Worm (Caenorhabditis elegans): ENCODE measurements around the gene mboa-1.

Gene mboa-1

DNA sequence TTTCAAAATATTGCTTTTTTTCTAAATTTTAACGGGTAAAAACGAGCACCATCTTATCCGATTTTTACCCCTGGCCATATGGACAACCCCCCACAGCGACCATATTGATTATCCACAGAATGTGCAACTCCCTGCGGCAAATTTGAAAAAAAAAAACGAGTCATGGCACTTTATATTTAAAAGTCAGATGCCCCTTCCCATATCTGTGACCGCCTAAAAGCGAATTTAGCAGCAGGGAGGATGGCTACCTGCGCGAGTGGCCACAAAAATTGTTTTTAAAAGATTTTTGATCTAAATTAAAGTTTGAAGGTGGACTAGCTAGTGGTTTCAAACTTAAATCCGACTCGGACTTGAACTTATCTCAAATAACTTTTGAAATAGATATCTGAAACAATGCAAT is 25.8 kb downstream of the mboa-1 start (continued):
- TF ChIP-seq ztf-7 (tag; optimal IDR thresholded peaks at IDR 0.05) = peak; percentile 92
- TF ChIP-seq fkh-10 (GFP tag; optimal IDR thresholded peaks at IDR 0.05) = peak; percentile 99
- TF ChIP-seq ztf-11 (tag; optimal IDR thresholded peaks at IDR 0.05) = peak; percentile 78
- TF ChIP-seq unc-130 (GFP tag; optimal IDR thresholded peaks at IDR 0.05) = peak; percentile 2
- peak; percentile 52 for TF ChIP-seq attf-4 (tag; optimal IDR thresholded peaks at IDR 0.05)
- peak; percentile 96 for TF ChIP-seq hlh-11 (tag; optimal IDR thresholded peaks at IDR 0.05)
- TF ChIP-seq F49E8.2 (tag; optimal IDR thresholded peaks at IDR 0.05; ENCODE audit: borderline replicate concordance) = no peak
- peak; percentile 49; the same call in 1 of the 2 replicates for TF ChIP-seq lim-7 (GFP tag; IDR thresholded peaks at IDR 0.05)
- no peak for TF ChIP-seq set-16 (GFP tag; IDR thresholded peaks at IDR 0.05)
- peak; percentile 85 for TF ChIP-seq nhr-28 (tag; optimal IDR thresholded peaks at IDR 0.05)
- TF ChIP-seq R02D3.7 (tag; optimal IDR thresholded peaks at IDR 0.05) = no peak
- peak; percentile 92 for TF ChIP-seq nhr-25 (tag; optimal IDR thresholded peaks at IDR 0.05; ENCODE audit: borderline replicate concordance, insufficient read depth)
- TF ChIP-seq rbr-2 (tag; optimal IDR thresholded peaks at IDR 0.05) = peak; percentile 99
- TF ChIP-seq Y5F2A.4 (GFP tag; optimal IDR thresholded peaks at IDR 0.05) = peak; percentile 95
- peak; percentile 40 for TF ChIP-seq cey-2 (tag; optimal IDR thresholded peaks at IDR 0.05; ENCODE audit: borderline replicate concordance, insufficient read depth)
- peak; percentile 47 for TF ChIP-seq nhr-41 (GFP tag; IDR thresholded peaks at IDR 0.05)
- TF ChIP-seq lin-13 (GFP tag; optimal IDR thresholded peaks at IDR 0.05) = peak; percentile 97
- peak; percentile 93 for TF ChIP-seq nhr-237 (tag; optimal IDR thresholded peaks at IDR 0.05)
- 0 out of 2 replicates have a peak, but pooled peaks have one; percentile 55 for TF ChIP-seq dmd-8 (GFP tag; IDR thresholded peaks at IDR 0.05)
- TF ChIP-seq F37D6.2 (tag; optimal IDR thresholded peaks at IDR 0.05) = peak; percentile 99
- TF ChIP-seq nhr-77 (tag; optimal IDR thresholded peaks at IDR 0.05) = peak; percentile 99
- TF ChIP-seq gei-8 (GFP tag; optimal IDR thresholded peaks at IDR 0.05) = peak; percentile 91
- peak; percentile 61; the same call in 1 of the 2 replicates for TF ChIP-seq F44E2.7 (GFP tag; IDR thresholded peaks at IDR 0.05)
- TF ChIP-seq sdz-12 (GFP tag; optimal IDR thresholded peaks at IDR 0.05) = peak; percentile 70
- peak; percentile 67 for TF ChIP-seq snpc-1.2 (GFP tag; IDR thresholded peaks at IDR 0.05)
- TF ChIP-seq zip-2 (tag; optimal IDR thresholded peaks at IDR 0.05) = peak; percentile 97
- TF ChIP-seq tra-1 (GFP tag; IDR thresholded peaks at IDR 0.05) = no peak; the same call in none of the 2 replicates
- TF ChIP-seq egl-43 (GFP tag; IDR thresholded peaks at IDR 0.05) = peak; percentile 99
- TF ChIP-seq aly-2 (tag; optimal IDR thresholded peaks at IDR 0.05) = no peak
- peak; percentile 42 for TF ChIP-seq snpc-4 (tag; optimal IDR thresholded peaks at IDR 0.05)
- TF ChIP-seq nhr-102 (tag; optimal IDR thresholded peaks at IDR 0.05) = peak; percentile 99
- TF ChIP-seq duxl-1 (tag; optimal IDR thresholded peaks at IDR 0.05; ENCODE audit: poor library complexity) = peak; percentile 98
- peak; percentile 32 to 84; a peak in 2 of 4 replicates for TF ChIP-seq madf-5 (GFP tag; IDR thresholded peaks at IDR 0.05)
- TF ChIP-seq dmd-6 (GFP tag; IDR thresholded peaks at IDR 0.05) = peak; percentile 97
- peak; percentile 91 to 93 for TF ChIP-seq mdl-1 (tag; optimal IDR thresholded peaks at IDR 0.05)
- peak; percentile 71 for TF ChIP-seq dpl-1 (GFP tag; optimal IDR thresholded peaks at IDR 0.05)
- TF ChIP-seq lin-39 (tag; optimal IDR thresholded peaks at IDR 0.05) = peak; percentile 94
- peak; percentile 97 for TF ChIP-seq php-3 (GFP tag; IDR thresholded peaks at IDR 0.05)
- peak; percentile 94 for TF ChIP-seq vab-7 (GFP tag; IDR thresholded peaks at IDR 0.05)
- peak; percentile 97 for TF ChIP-seq lin-29 (GFP tag; IDR thresholded peaks at IDR 0.05)
- no peak; the same call in 1 of the 2 replicates for TF ChIP-seq Y105C5A.15 (GFP tag; IDR thresholded peaks at IDR 0.05)
- no peak for TF ChIP-seq zip-11 (GFP tag; IDR thresholded peaks at IDR 0.05)
- peak; percentile 94 for TF ChIP-seq saeg-2 (GFP tag; IDR thresholded peaks at IDR 0.05)
- TF ChIP-seq jun-1 (tag; optimal IDR thresholded peaks at IDR 0.05) = peak; percentile 99
- peak; percentile 77 for TF ChIP-seq zfp-2 (tag; optimal IDR thresholded peaks at IDR 0.05)
- TF ChIP-seq T20F7.1 (GFP tag; optimal IDR thresholded peaks at IDR 0.05) = peak; percentile 91
- peak; percentile 96 for TF ChIP-seq mes-2 (tag; optimal IDR thresholded peaks at IDR 0.05; ENCODE audit: poor library complexity, severe bottlenecking)
- TF ChIP-seq unc-39 (tag; optimal IDR thresholded peaks at IDR 0.05) = no peak
- peak; percentile 99 for TF ChIP-seq T26A8.4 (GFP tag; IDR thresholded peaks at IDR 0.05)
- TF ChIP-seq mxl-2 (GFP tag; conservative IDR thresholded peaks at IDR 0.05) = no peak; the same call in none of the 2 replicates
- peak; percentile 99 for TF ChIP-seq nhr-10 (tag; optimal IDR thresholded peaks at IDR 0.05)
